Worm (Caenorhabditis elegans): Measurements from ENCODE around the gene F38B2.6.

- TF ChIP-seq lin-39 (tag; optimal IDR thresholded peaks at IDR 0.05) (no peak), nhr-25 (tag; optimal IDR thresholded peaks at IDR 0.05) (no peak), nhr-12 (tag; optimal IDR thresholded peaks at IDR 0.05) (no peak), unc-62 (GFP tag; optimal IDR thresholded peaks at IDR 0.05) (no peak), nhr-237 (tag; optimal IDR thresholded peaks at IDR 0.05) (no peak), elt-3 (tag; optimal IDR thresholded peaks at IDR 0.05) (no peak), ceh-82 (tag; optimal IDR thresholded peaks at IDR 0.05) (no peak), zag-1 (tag; optimal IDR thresholded peaks at IDR 0.05) (no peak), daf-12 (tag; optimal IDR thresholded peaks at IDR 0.05) (no peak), unc-39 (tag; optimal IDR thresholded peaks at IDR 0.05) (no peak), nhr-11 (tag; optimal IDR thresholded peaks at IDR 0.05) (no peak)
Observed at ce11 chrX:11307056-11307455, 26.0 kb upstream of the F38B2.6 start, which contains the start of gene vhl-1.
